Fruit fly (Drosophila melanogaster): ENCODE results near the gene Dph1.

- no peak for TF ChIP-seq h (GFP tag; optimal IDR thresholded peaks at IDR 0.05)
- no peak for TF ChIP-seq Dif (GFP tag; optimal IDR thresholded peaks at IDR 0.05; ENCODE audit: partially characterized antibody)
Observed at dm6 chr3L:11701649-11702048, 4.9 kb upstream of the Dph1 start.

Measured in whole organism, wandering third instar larva.